Worm (Caenorhabditis elegans) whole organism, L4 larva: ENCODE results near the gene tut-1.

Source experiments
- aly-2 ChIP-seq: sonication (generic microtip); optimal IDR thresholded peaks from 2 replicates; lab custom pipeline; 2018; ENCODE audit warnings: missing biosample characterization, missing genetic modification characterization
- cey-2 ChIP-seq: sonication (generic microtip); optimal IDR thresholded peaks from 3 replicates; lab custom pipeline; 2017; ENCODE audit warnings: missing genetic modification characterization, mild to moderate bottlenecking, missing compliant biosample characterization, antibody characterized with exemption, borderline replicate concordance; ENCODE audit not compliant: insufficient read depth
- daf-12 ChIP-seq: fragments of 150-350 bp; optimal IDR thresholded peaks from 2 replicates; lab custom pipeline; 2014; ENCODE audit warnings: missing biosample characterization, missing genetic modification reagents, missing genetic modification characterization
- fos-1 ChIP-seq: fragments of 150-350 bp; optimal IDR thresholded peaks from 2 replicates; lab custom pipeline; 2014; ENCODE audit warnings: missing biosample characterization, missing genetic modification characterization
- hlh-11 ChIP-seq: fragments of 200-800 bp; sonication (Bioruptor generic); optimal IDR thresholded peaks from 2 replicates; lab custom pipeline; 2018; ENCODE audit warnings: mild to moderate bottlenecking, missing genetic modification characterization, missing compliant biosample characterization
- hlh-30 ChIP-seq: sonication (generic microtip); optimal IDR thresholded peaks from 2 replicates; lab custom pipeline; 2017; ENCODE audit warnings: antibody characterized with exemption, mild to moderate bottlenecking, missing genetic modification characterization, missing compliant biosample characterization; ENCODE audit not compliant: insufficient read depth
- lim-7 ChIP-seq: fragments of 200-800 bp; sonication (Bioruptor generic); IDR thresholded peaks from 2 replicates; pipeline ENCODE4 v1.3.6; 2022; ENCODE audit warnings: missing genetic modification characterization, missing compliant biosample characterization
- lin-13 ChIP-seq: fragments of 150-350 bp; optimal IDR thresholded peaks from 2 replicates; lab custom pipeline; 2014; ENCODE audit warnings: missing biosample characterization, missing genetic modification reagents, missing genetic modification characterization
- lsy-2 ChIP-seq, 2 experiments: fragments of 150-350 bp in 1 of 2; sonication (generic microtip) in 1 of 2; optimal IDR thresholded peaks; 2 replicates each; lab custom pipeline; 2014 to 2017; ENCODE audit warnings: missing biosample characterization in 2 of 2, missing genetic modification characterization in 2 of 2
- mxl-2 ChIP-seq: fragments of 200-800 bp; sonication (Bioruptor generic); conservative IDR thresholded peaks from 2 replicates; pipeline ENCODE4 v1.3.6; 2022; ENCODE audit warnings: missing genetic modification reagents, missing genetic modification characterization, missing compliant biosample characterization
- nhr-237 ChIP-seq: sonication (generic microtip); optimal IDR thresholded peaks from 2 replicates; lab custom pipeline; 2017; ENCODE audit warnings: missing biosample characterization, missing genetic modification characterization
- skn-1 ChIP-seq: fragments of 150-350 bp; optimal IDR thresholded peaks from 2 replicates; lab custom pipeline; 2014; ENCODE audit warnings: missing biosample characterization, missing genetic modification characterization
- zfp-2 ChIP-seq: sonication (generic microtip); optimal IDR thresholded peaks from 2 replicates; lab custom pipeline; 2016; ENCODE audit warnings: mild to moderate bottlenecking, missing genetic modification characterization, missing compliant biosample characterization
- zip-2 ChIP-seq: fragments of 150-350 bp; optimal IDR thresholded peaks from 2 replicates; lab custom pipeline; 2014; ENCODE audit warnings: missing biosample characterization, missing genetic modification characterization

DNA sequence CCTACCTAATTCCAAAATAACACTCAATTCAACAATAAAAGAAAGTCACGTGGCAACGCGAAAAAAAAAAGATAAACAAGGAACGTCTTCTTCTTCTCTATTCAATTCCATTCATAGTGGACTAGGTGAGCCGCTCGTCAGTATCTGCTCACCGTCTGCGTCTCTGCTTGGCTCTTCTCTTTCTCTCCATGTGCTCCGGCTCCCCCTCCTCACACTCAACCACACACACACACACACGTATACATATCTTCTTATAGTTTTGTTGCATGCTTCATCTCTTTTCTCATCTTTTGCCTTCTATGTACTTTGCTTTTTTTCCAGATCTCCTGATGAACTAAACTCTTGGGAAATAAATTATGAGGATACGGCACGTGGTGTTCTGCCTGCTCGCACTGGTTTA is 10.6 kb upstream of the tut-1 start, which contains the start of gene daf-1:
- no peak for TF ChIP-seq zip-2 (tag; lab: Kevin White, UChicago)
- no peak for TF ChIP-seq fos-1 (tag; lab: Kevin White, UChicago)
- TF ChIP-seq lsy-2 (tag; optimal IDR thresholded peaks at IDR 0.05; lab: Kevin White, UChicago): peak in 1 of 2 experiments; percentile 38
- TF ChIP-seq skn-1: no peak
- no peak for TF ChIP-seq nhr-237 (tag; lab: Kevin White, UChicago)
- no peak for TF ChIP-seq cey-2 (tag; lab: Kevin White, UChicago)
- no peak for TF ChIP-seq aly-2 (tag; lab: Kevin White, UChicago)
- no peak for TF ChIP-seq lim-7 (GFP tag; lab: Robert Waterston, UW)
- peak; percentile 72 for TF ChIP-seq hlh-30
- no peak for TF ChIP-seq lin-13 (GFP tag; lab: Kevin White, UChicago)
- TF ChIP-seq mxl-2 (GFP tag; lab: Robert Waterston, UW): no peak
- TF ChIP-seq hlh-11: peak; percentile 23
- no peak for TF ChIP-seq zfp-2 (tag; lab: Kevin White, UChicago)
- no peak for TF ChIP-seq daf-12 (tag; lab: Kevin White, UChicago)
